Worm (Caenorhabditis elegans): ENCODE measurements around the gene B0334.4.

DNA sequence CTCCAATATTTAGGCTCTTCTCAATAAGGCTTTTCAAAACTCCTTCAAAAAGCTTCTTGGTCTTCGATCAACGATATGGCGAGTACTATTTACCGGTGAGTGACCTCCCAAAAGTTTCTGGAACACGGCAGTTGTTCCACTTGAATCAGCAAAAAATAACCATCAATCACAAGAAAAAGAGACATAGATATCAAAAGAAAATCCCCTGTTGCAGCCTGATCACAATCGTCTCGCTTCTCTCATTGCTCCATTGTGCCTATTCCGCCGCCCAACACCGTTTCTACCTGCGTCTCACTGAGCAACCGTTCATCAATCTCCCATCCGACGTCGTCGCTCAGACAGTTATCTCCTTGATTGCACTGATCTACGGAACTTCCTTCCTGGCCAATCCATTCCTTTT, 1.3 kb downstream of the B0334.4 start, which contains the start of gene emc-5:
- TF ChIP-seq nhr-76 (tag; optimal IDR thresholded peaks at IDR 0.05): no peak
- TF ChIP-seq F16B12.6 (tag; optimal IDR thresholded peaks at IDR 0.05): no peak
- no peak for TF ChIP-seq aly-2 (tag; optimal IDR thresholded peaks at IDR 0.05)
- no peak for TF ChIP-seq nhr-11 (tag; optimal IDR thresholded peaks at IDR 0.05)
- TF ChIP-seq unc-62 (GFP tag; optimal IDR thresholded peaks at IDR 0.05): no peak
- no peak for TF ChIP-seq dpl-1 (GFP tag; optimal IDR thresholded peaks at IDR 0.05)
- no peak for TF ChIP-seq grh-1 (GFP tag; IDR thresholded peaks at IDR 0.05)
- no peak for TF ChIP-seq nhr-237 (tag; optimal IDR thresholded peaks at IDR 0.05)
- TF ChIP-seq unc-30 (tag; optimal IDR thresholded peaks at IDR 0.05): no peak

All from whole organism, L1 larva.